Worm (Caenorhabditis elegans) whole organism, L1 larva: ENCODE data around the gene srt-48.

Source experiments
- C04F5.9 ChIP-seq: sonication (generic microtip); optimal IDR thresholded peaks from 2 replicates; lab custom pipeline; 2016; ENCODE audit warnings: missing genetic modification characterization, missing compliant biosample characterization
- aha-1 ChIP-seq: fragments of 150-350 bp; optimal IDR thresholded peaks from 2 replicates; lab custom pipeline; 2014; ENCODE audit warnings: missing biosample characterization, missing genetic modification characterization
- ceh-82 ChIP-seq, 3 experiments: fragments of 150-350 bp in 1 of 3; sonication (generic microtip) in 2 of 3; optimal IDR thresholded peaks; 2 replicates each; lab custom pipeline; 2014 to 2017; ENCODE audit warnings: missing biosample characterization in 3 of 3, missing genetic modification characterization in 3 of 3
- ceh-88 ChIP-seq: fragments of 200-800 bp; sonication (Bioruptor generic); IDR thresholded peaks from 2 replicates; pipeline ENCODE4 v1.3.6; 2022; ENCODE audit warnings: missing genetic modification characterization, missing compliant biosample characterization
- ces-1 ChIP-seq: fragments of 150-350 bp; optimal IDR thresholded peaks from 2 replicates; lab custom pipeline; 2014; ENCODE audit warnings: missing biosample characterization, missing genetic modification reagents, missing genetic modification characterization
- dpl-1 ChIP-seq, 3 experiments: fragments of 150-350 bp in 2 of 3; sonication (generic microtip) in 1 of 3; optimal IDR thresholded peaks; 2 replicates each; lab custom pipeline; 2014 to 2017; ENCODE audit warnings: missing biosample characterization in 3 of 3, missing genetic modification characterization in 3 of 3, missing genetic modification reagents in 3 of 3
- efl-1 ChIP-seq, 4 experiments: fragments of 150-350 bp; optimal IDR thresholded peaks in 3 of 4; peaks in 1 of 4; 1 replicate in 1 of 4; 2 replicates in 3 of 4; lab custom pipeline; 2014; ENCODE audit warnings: missing biosample characterization in 2 of 4, missing genetic modification characterization in 2 of 4, missing genetic modification reagents in 2 of 4
- egl-13 ChIP-seq: sonication (generic microtip); optimal IDR thresholded peaks from 2 replicates; lab custom pipeline; 2016; ENCODE audit warnings: missing genotype, missing genetic modification reagents, missing genetic modification characterization, missing compliant biosample characterization
- egl-27 ChIP-seq, 2 experiments: fragments of 150-350 bp in 1 of 2; sonication (generic microtip); optimal IDR thresholded peaks; 3 replicates each; lab custom pipeline; 2017 to 2018; ENCODE audit warnings: missing biosample characterization in 2 of 2, missing genetic modification characterization in 2 of 2, missing genetic modification reagents in 2 of 2
- fkh-10 ChIP-seq: sonication (generic microtip); optimal IDR thresholded peaks from 2 replicates; lab custom pipeline; 2017; ENCODE audit warnings: missing biosample characterization, missing genetic modification reagents, missing genetic modification characterization
- fkh-8 ChIP-seq: sonication (generic microtip); optimal IDR thresholded peaks from 2 replicates; lab custom pipeline; 2016; ENCODE audit warnings: mild to moderate bottlenecking, missing genetic modification characterization, missing compliant biosample characterization
- irx-1 ChIP-seq: sonication (generic microtip); optimal IDR thresholded peaks from 2 replicates; lab custom pipeline; 2016; ENCODE audit warnings: missing genetic modification characterization, missing compliant biosample characterization
- isw-1 ChIP-seq: fragments of 200-800 bp; sonication (Bioruptor generic); IDR thresholded peaks from 2 replicates; pipeline ENCODE4 v1.3.6; 2022; ENCODE audit warnings: missing genetic modification characterization, missing compliant biosample characterization
- jun-1 ChIP-seq: fragments of 150-350 bp; optimal IDR thresholded peaks from 2 replicates; lab custom pipeline; 2014; ENCODE audit warnings: missing biosample characterization, missing genetic modification reagents, missing genetic modification characterization
- lin-14 ChIP-seq: fragments of 200-800 bp; sonication (Bioruptor generic); optimal IDR thresholded peaks from 2 replicates; lab custom pipeline; 2018; ENCODE audit warnings: mild to moderate bottlenecking, missing genetic modification characterization, moderate library complexity, missing compliant biosample characterization
- lin-35 ChIP-seq, 2 experiments: fragments of 150-350 bp; optimal IDR thresholded peaks; 2 replicates each; lab custom pipeline; 2014; ENCODE audit warnings: missing biosample characterization in 2 of 2, missing genetic modification characterization in 2 of 2, missing genetic modification reagents in 2 of 2
- lir-3 ChIP-seq: sonication (generic microtip); optimal IDR thresholded peaks from 2 replicates; lab custom pipeline; 2016; ENCODE audit warnings: mild to moderate bottlenecking, missing genetic modification characterization, moderate library complexity, missing compliant biosample characterization; ENCODE audit not compliant: poor library complexity
- lsy-2 ChIP-seq, 2 experiments: fragments of 150-350 bp; optimal IDR thresholded peaks; 2 replicates each; lab custom pipeline; 2014; ENCODE audit warnings: missing biosample characterization in 2 of 2, missing genetic modification characterization in 2 of 2
- mep-1 ChIP-seq: fragments of 150-350 bp; optimal IDR thresholded peaks from 2 replicates; lab custom pipeline; 2014; ENCODE audit warnings: missing biosample characterization, missing genetic modification characterization
- nhr-11 ChIP-seq: fragments of 150-350 bp; optimal IDR thresholded peaks from 2 replicates; lab custom pipeline; 2014; ENCODE audit warnings: missing biosample characterization, missing genetic modification characterization
- nhr-28 ChIP-seq: fragments of 150-350 bp; optimal IDR thresholded peaks from 2 replicates; lab custom pipeline; 2014; ENCODE audit warnings: missing biosample characterization, missing genetic modification characterization
- nhr-47 ChIP-seq: sonication (generic microtip); optimal IDR thresholded peaks from 2 replicates; lab custom pipeline; 2016; ENCODE audit warnings: mild to moderate bottlenecking, missing genetic modification characterization, moderate library complexity, missing compliant biosample characterization
- nhr-71 ChIP-seq: sonication (generic microtip); optimal IDR thresholded peaks from 2 replicates; lab custom pipeline; 2016; ENCODE audit warnings: mild to moderate bottlenecking, missing genetic modification characterization, moderate library complexity, missing compliant biosample characterization
- nhr-77 ChIP-seq: fragments of 150-350 bp; optimal IDR thresholded peaks from 2 replicates; lab custom pipeline; 2014; ENCODE audit warnings: missing biosample characterization, missing genetic modification characterization
- pag-3 ChIP-seq: sonication (generic microtip); optimal IDR thresholded peaks from 2 replicates; lab custom pipeline; 2017; ENCODE audit warnings: missing genetic modification characterization, mild to moderate bottlenecking, missing compliant biosample characterization, antibody characterized with exemption, borderline replicate concordance; ENCODE audit not compliant: insufficient read depth
- pax-3 ChIP-seq: fragments of 200-800 bp; sonication (Bioruptor generic); optimal IDR thresholded peaks from 2 replicates; lab custom pipeline; 2018; ENCODE audit warnings: mild to moderate bottlenecking, missing genetic modification characterization, moderate library complexity, missing compliant biosample characterization
- snu-23 ChIP-seq: sonication (generic microtip); optimal IDR thresholded peaks from 2 replicates; lab custom pipeline; 2016; ENCODE audit warnings: missing genetic modification characterization, missing compliant biosample characterization
- swsn-7 ChIP-seq: sonication (generic microtip); optimal IDR thresholded peaks from 2 replicates; lab custom pipeline; 2016; ENCODE audit warnings: missing genetic modification characterization, missing compliant biosample characterization
- tbx-2 ChIP-seq: sonication (generic microtip); optimal IDR thresholded peaks from 2 replicates; lab custom pipeline; 2016; ENCODE audit warnings: missing genetic modification characterization, missing compliant biosample characterization
- unc-86 ChIP-seq: sonication (generic microtip); optimal IDR thresholded peaks from 2 replicates; lab custom pipeline; 2016; ENCODE audit warnings: missing genetic modification characterization, missing compliant biosample characterization
- vab-15 ChIP-seq: sonication (generic microtip); optimal IDR thresholded peaks from 2 replicates; lab custom pipeline; 2017; ENCODE audit warnings: missing genotype, mild to moderate bottlenecking, missing genetic modification characterization, missing compliant biosample characterization

srt-48 gene

DNA sequence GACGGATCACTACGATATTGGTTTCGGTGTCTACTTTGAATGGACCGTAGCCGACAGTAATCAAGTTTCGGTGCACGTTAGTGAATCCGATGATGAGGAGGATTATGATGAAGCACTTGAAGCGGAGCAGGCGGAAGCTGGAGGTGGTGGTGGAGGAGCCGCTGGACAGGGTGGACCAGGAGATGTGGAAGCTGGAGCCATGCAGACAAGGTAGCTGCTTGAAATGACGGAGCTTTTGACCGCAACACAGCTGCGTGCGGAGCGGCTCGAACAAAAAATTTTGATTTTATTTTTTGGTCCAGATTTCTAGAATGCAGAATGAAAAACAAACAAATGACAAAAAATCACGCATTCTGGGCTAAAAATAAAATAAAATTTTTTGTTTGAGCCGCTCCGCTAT lies 44.3 kb downstream of the srt-48 start:
- TF ChIP-seq pag-3 (tag; lab: Kevin White, UChicago) (no peak), aha-1 (tag; lab: Kevin White, UChicago) (no peak), nhr-77 (no peak), C04F5.9 (tag; lab: Kevin White, UChicago) (no peak)

DNA sequence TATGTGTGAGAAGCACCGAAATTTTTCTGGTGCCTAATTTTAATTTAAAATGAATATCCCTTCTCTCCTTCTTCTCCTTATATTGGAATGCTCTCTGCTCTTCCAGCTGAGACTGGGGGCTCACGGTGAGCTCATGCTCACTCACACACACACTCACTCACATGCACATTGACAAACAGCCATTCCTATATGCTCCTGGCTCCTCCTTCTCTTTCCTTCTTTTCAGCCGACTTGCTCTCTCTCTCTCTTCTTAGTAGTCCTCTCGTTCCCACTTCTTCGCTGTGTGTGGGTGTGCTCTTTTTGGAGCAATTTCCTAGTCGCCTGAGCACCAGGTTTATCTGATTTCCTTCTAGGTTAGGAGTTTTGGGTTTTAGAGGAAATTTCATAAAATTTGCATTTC lies 47.8 kb downstream of the srt-48 start:
- TF ChIP-seq fkh-10 (GFP tag; lab: Kevin White, UChicago) (peak; percentile 67), tbx-2 (tag; lab: Kevin White, UChicago) (peak; percentile 34), nhr-11 (no peak), pax-3 (tag; lab: Kevin White, UChicago) (peak; percentile 3), ces-1 (GFP tag; lab: Kevin White, UChicago) (no peak), aha-1 (tag; lab: Kevin White, UChicago) (no peak), jun-1 (tag; lab: Kevin White, UChicago) (no peak), snu-23 (GFP tag; lab: Kevin White, UChicago) (peak; percentile 10), dpl-1 (GFP tag; optimal IDR thresholded peaks at IDR 0.05; lab: Kevin White, UChicago) (peak in 1 of 3 experiments; percentile 33), nhr-71 (tag; lab: Kevin White, UChicago) (peak; percentile 44), lsy-2 (tag; optimal IDR thresholded peaks at IDR 0.05; lab: Kevin White, UChicago) (peak in 1 of 2 experiments; percentile 56), egl-13 (peak; percentile 45), egl-27 (tag; optimal IDR thresholded peaks at IDR 0.05; lab: Kevin White, UChicago) (no peak), lin-14 (GFP tag; lab: Kevin White, UChicago) (peak; percentile 79), vab-15 (tag; lab: Kevin White, UChicago) (no peak), ceh-82 (tag; optimal IDR thresholded peaks at IDR 0.05; lab: Kevin White, UChicago) (peak in 1 of 3 experiments; percentile 66), lin-35 (GFP tag; optimal IDR thresholded peaks at IDR 0.05; lab: Kevin White, UChicago) (peak in 1 of 2 experiments; percentile 34), mep-1 (no peak), swsn-7 (tag; lab: Kevin White, UChicago) (peak; percentile 53), nhr-47 (peak; percentile 29), efl-1 (optimal IDR thresholded peaks at IDR 0.05; lab: Kevin White, UChicago) (peak; percentile 12 to 34), efl-1 (GFP tag; optimal IDR thresholded peaks at IDR 0.05 in 1 of 2; lab: Kevin White, UChicago) (peak in 1 of 2 experiments; percentile 19), fkh-8 (peak; percentile 75), unc-86 (tag; lab: Kevin White, UChicago) (peak; percentile 22)

DNA sequence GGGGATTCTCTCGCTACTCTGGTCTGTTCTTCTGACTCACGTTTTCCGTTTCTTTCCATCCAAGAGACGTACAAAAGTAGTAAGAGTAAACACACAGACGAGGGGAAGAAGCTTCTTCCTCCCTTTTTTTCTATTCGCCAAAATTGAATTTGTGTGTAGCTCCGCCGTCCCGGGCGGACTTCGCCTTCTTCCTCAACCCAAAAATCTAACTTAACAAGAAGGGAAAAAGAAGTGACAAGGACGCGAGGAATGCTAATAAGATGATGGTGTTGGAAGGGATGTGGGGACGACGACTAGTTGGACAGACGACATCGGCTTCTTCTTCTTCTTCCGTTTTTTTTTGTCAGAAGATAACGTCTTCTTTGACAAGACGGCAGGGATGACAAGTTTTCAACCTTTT lies 51.7 kb downstream of the srt-48 start:
- no peak for TF ChIP-seq lir-3 (tag; lab: Kevin White, UChicago)
- no peak for TF ChIP-seq ceh-88 (GFP tag; lab: Robert Waterston, UW)
- peak; percentile 5 for TF ChIP-seq snu-23 (GFP tag; lab: Kevin White, UChicago)
- TF ChIP-seq ces-1 (GFP tag; lab: Kevin White, UChicago) = peak; percentile 90
- peak; percentile 42 for TF ChIP-seq nhr-71 (tag; lab: Kevin White, UChicago)
- TF ChIP-seq nhr-47 = peak; percentile 16
- TF ChIP-seq ceh-82 (tag; optimal IDR thresholded peaks at IDR 0.05; lab: Kevin White, UChicago) = peak in 1 of 3 experiments; percentile 17
- peak; percentile 46 for TF ChIP-seq tbx-2 (tag; lab: Kevin White, UChicago)
- TF ChIP-seq lsy-2 (tag; optimal IDR thresholded peaks at IDR 0.05; lab: Kevin White, UChicago) = peak in 1 of 2 experiments; percentile 19
- TF ChIP-seq nhr-28 (tag; lab: Kevin White, UChicago) = no peak
- no peak for TF ChIP-seq pag-3 (tag; lab: Kevin White, UChicago)
- peak; percentile 94 for TF ChIP-seq fkh-10 (GFP tag; lab: Kevin White, UChicago)
- TF ChIP-seq lin-14 (GFP tag; lab: Kevin White, UChicago) = peak; percentile 93
- peak; percentile 15 for TF ChIP-seq mep-1
- TF ChIP-seq isw-1 = peak; percentile 25; the same call in 1 of the 2 replicates
- TF ChIP-seq irx-1 (tag; lab: Kevin White, UChicago) = peak; percentile 15
- TF ChIP-seq efl-1 (optimal IDR thresholded peaks at IDR 0.05; lab: Kevin White, UChicago) = peak in 1 of 2 experiments; percentile 7
- TF ChIP-seq efl-1 (GFP tag; optimal IDR thresholded peaks at IDR 0.05 in 1 of 2; lab: Kevin White, UChicago) = no peak
